Worm (Caenorhabditis elegans): Measurements from ENCODE around the gene C32D5.14.

- TF ChIP-seq nhr-6 (tag; optimal IDR thresholded peaks at IDR 0.05) = no peak
- TF ChIP-seq T26A8.4 (GFP tag; IDR thresholded peaks at IDR 0.05) = no peak
- TF ChIP-seq unc-39 (tag; optimal IDR thresholded peaks at IDR 0.05) = no peak
- no peak for TF ChIP-seq nhr-77 (tag; optimal IDR thresholded peaks at IDR 0.05)
- no peak for TF ChIP-seq F49E8.2 (tag; optimal IDR thresholded peaks at IDR 0.05; ENCODE audit: borderline replicate concordance)
- no peak for TF ChIP-seq nhr-76 (tag; optimal IDR thresholded peaks at IDR 0.05)
- no peak for TF ChIP-seq lim-7 (GFP tag; IDR thresholded peaks at IDR 0.05)
- TF ChIP-seq lir-3 (tag; optimal IDR thresholded peaks at IDR 0.05) = no peak
- TF ChIP-seq saeg-2 (GFP tag; IDR thresholded peaks at IDR 0.05) = no peak
- TF ChIP-seq nhr-102 (tag; optimal IDR thresholded peaks at IDR 0.05) = no peak
- TF ChIP-seq spr-1 (tag; optimal IDR thresholded peaks at IDR 0.05) = no peak
These were observed 42.8 kb upstream of the C32D5.14 start, which contains the start of gene nyn-3 for ce11 chrII:6292527-6292926.
